Worm (Caenorhabditis elegans) whole organism, late embryonic: Measurements from ENCODE around the gene arf-1.

ENCODE experiments used
- C08G9.2 ChIP-seq: sonication (generic microtip); optimal IDR thresholded peaks from 2 replicates; lab custom pipeline; 2016; ENCODE audit warnings: mild to moderate bottlenecking, missing genetic modification characterization, moderate library complexity, missing compliant biosample characterization
- F13H6.1 ChIP-seq: sonication (generic microtip); optimal IDR thresholded peaks from 2 replicates; lab custom pipeline; 2016; ENCODE audit warnings: missing genetic modification characterization, missing compliant biosample characterization
- K09A11.1 ChIP-seq: sonication (generic microtip); optimal IDR thresholded peaks from 2 replicates; lab custom pipeline; 2017; ENCODE audit warnings: antibody characterized with exemption, mild to moderate bottlenecking, missing genetic modification characterization, missing compliant biosample characterization; ENCODE audit not compliant: insufficient read depth
- Y22D7AL.16 ChIP-seq: sonication (generic microtip); optimal IDR thresholded peaks from 2 replicates; lab custom pipeline; 2016; ENCODE audit warnings: missing genetic modification characterization, missing compliant biosample characterization
- ceh-14 ChIP-seq: sonication (generic microtip); optimal IDR thresholded peaks from 2 replicates; lab custom pipeline; 2016; ENCODE audit warnings: missing genotype, missing genetic modification characterization, missing compliant biosample characterization
- ceh-19 ChIP-seq: fragments of 200-800 bp; sonication (Bioruptor generic); optimal IDR thresholded peaks from 2 replicates; lab custom pipeline; 2018; ENCODE audit warnings: mild to moderate bottlenecking, missing genetic modification characterization, missing compliant biosample characterization
- ceh-2 ChIP-seq: sonication (generic microtip); optimal IDR thresholded peaks from 2 replicates; lab custom pipeline; 2016; ENCODE audit warnings: missing genotype, missing genetic modification characterization, missing compliant biosample characterization
- ceh-24 ChIP-seq: sonication (generic microtip); optimal IDR thresholded peaks from 2 replicates; lab custom pipeline; 2016; ENCODE audit warnings: mild to moderate bottlenecking, missing genetic modification characterization, missing compliant biosample characterization
- ceh-48 ChIP-seq: sonication (generic microtip); optimal IDR thresholded peaks from 2 replicates; lab custom pipeline; 2016; ENCODE audit warnings: missing genetic modification characterization, inconsistent platforms, missing compliant biosample characterization
- ceh-6 ChIP-seq: fragments of 200-800 bp; sonication (Bioruptor generic); optimal IDR thresholded peaks from 2 replicates; lab custom pipeline; 2018; ENCODE audit warnings: mild to moderate bottlenecking, missing genetic modification characterization, missing compliant biosample characterization
- ceh-9 ChIP-seq: sonication (generic microtip); optimal IDR thresholded peaks from 2 replicates; lab custom pipeline; 2016; ENCODE audit warnings: mild to moderate bottlenecking, missing genetic modification characterization, inconsistent platforms, missing compliant biosample characterization
- che-1 ChIP-seq: sonication (generic microtip); optimal IDR thresholded peaks from 2 replicates; lab custom pipeline; 2016; ENCODE audit warnings: mild to moderate bottlenecking, missing genetic modification characterization, missing compliant biosample characterization
- dve-1 ChIP-seq: sonication (generic microtip); optimal IDR thresholded peaks from 2 replicates; lab custom pipeline; 2017; ENCODE audit warnings: antibody characterized with exemption, mild to moderate bottlenecking, missing genetic modification characterization, missing compliant biosample characterization
- elt-2 ChIP-seq: sonication (generic microtip); optimal IDR thresholded peaks from 2 replicates; lab custom pipeline; 2016; ENCODE audit warnings: missing genetic modification reagents, missing genetic modification characterization, missing compliant biosample characterization
- eyg-1 ChIP-seq: sonication (generic microtip); optimal IDR thresholded peaks from 2 replicates; lab custom pipeline; 2016; ENCODE audit warnings: missing genotype, missing genetic modification characterization, missing compliant biosample characterization
- fax-1 ChIP-seq: sonication (generic microtip); optimal IDR thresholded peaks from 2 replicates; lab custom pipeline; 2016; ENCODE audit warnings: missing genotype, missing genetic modification characterization, missing compliant biosample characterization
- fkh-10 ChIP-seq: fragments of 150-350 bp; optimal IDR thresholded peaks from 2 replicates; lab custom pipeline; 2014; ENCODE audit warnings: missing biosample characterization, missing genetic modification reagents, missing genetic modification characterization
- fkh-6 ChIP-seq: sonication (generic microtip); optimal IDR thresholded peaks from 2 replicates; lab custom pipeline; 2016; ENCODE audit warnings: missing genetic modification characterization, missing compliant biosample characterization
- hlh-15 ChIP-seq: sonication (generic microtip); optimal IDR thresholded peaks from 2 replicates; lab custom pipeline; 2016; ENCODE audit warnings: missing genetic modification characterization, missing compliant biosample characterization
- hlh-8 ChIP-seq: sonication (generic microtip); optimal IDR thresholded peaks from 2 replicates; lab custom pipeline; 2016; ENCODE audit warnings: missing genotype, missing genetic modification characterization, missing compliant biosample characterization
- lim-6 ChIP-seq: sonication (generic microtip); optimal IDR thresholded peaks from 2 replicates; lab custom pipeline; 2016; ENCODE audit warnings: missing genetic modification characterization, missing compliant biosample characterization
- madf-2 ChIP-seq: sonication (generic microtip); optimal IDR thresholded peaks from 2 replicates; lab custom pipeline; 2017; ENCODE audit warnings: missing genetic modification characterization, missing compliant biosample characterization
- nhr-11 ChIP-seq: fragments of 150-350 bp; optimal IDR thresholded peaks from 2 replicates; lab custom pipeline; 2014; ENCODE audit warnings: missing biosample characterization, missing genetic modification characterization
- nhr-232 ChIP-seq: sonication (generic microtip); optimal IDR thresholded peaks from 2 replicates; lab custom pipeline; 2016; ENCODE audit warnings: missing genetic modification characterization, missing compliant biosample characterization
- npax-4 ChIP-seq: sonication (generic microtip); optimal IDR thresholded peaks from 2 replicates; lab custom pipeline; 2016; ENCODE audit warnings: missing genetic modification characterization, missing compliant biosample characterization
- odd-2 ChIP-seq: sonication (generic microtip); optimal IDR thresholded peaks from 2 replicates; lab custom pipeline; 2017; ENCODE audit warnings: antibody characterized with exemption, mild to moderate bottlenecking, missing genetic modification characterization, missing compliant biosample characterization
- pag-3 ChIP-seq: sonication (generic microtip); optimal IDR thresholded peaks from 2 replicates; lab custom pipeline; 2016; ENCODE audit warnings: missing compliant biosample characterization, missing genetic modification characterization, borderline replicate concordance
- pat-9 ChIP-seq: fragments of 200-800 bp; sonication (Bioruptor generic); optimal IDR thresholded peaks from 2 replicates; lab custom pipeline; 2018; ENCODE audit warnings: mild to moderate bottlenecking, missing genetic modification characterization, moderate library complexity, missing compliant biosample characterization
- pha-2 ChIP-seq: sonication (generic microtip); optimal IDR thresholded peaks from 2 replicates; lab custom pipeline; 2017; ENCODE audit warnings: mild to moderate bottlenecking, missing genetic modification characterization, missing compliant biosample characterization
- pha-4 ChIP-seq: fragments of 150-350 bp; optimal IDR thresholded peaks from 2 replicates; lab custom pipeline; 2018; ENCODE audit warnings: missing biosample characterization, missing genetic modification reagents, missing genetic modification characterization
- pqm-1 ChIP-seq: sonication (generic microtip); optimal IDR thresholded peaks from 2 replicates; lab custom pipeline; 2016; ENCODE audit warnings: missing genetic modification characterization, missing compliant biosample characterization
- pros-1 ChIP-seq: fragments of 150-350 bp; optimal IDR thresholded peaks from 2 replicates; lab custom pipeline; 2014; ENCODE audit warnings: missing biosample characterization, missing genetic modification reagents, missing genetic modification characterization
- ref-2 ChIP-seq: sonication (generic microtip); optimal IDR thresholded peaks from 2 replicates; lab custom pipeline; 2016; ENCODE audit warnings: missing genetic modification characterization, missing compliant biosample characterization
- rnt-1 ChIP-seq: sonication (generic microtip); optimal IDR thresholded peaks from 2 replicates; lab custom pipeline; 2016; ENCODE audit warnings: missing genetic modification characterization, missing compliant biosample characterization
- sdc-2 ChIP-seq: sonication (generic microtip); optimal IDR thresholded peaks from 2 replicates; lab custom pipeline; 2016; ENCODE audit warnings: missing genotype, missing genetic modification characterization, missing compliant biosample characterization
- sox-2 ChIP-seq: fragments of 200-800 bp; sonication (Bioruptor generic); IDR thresholded peaks from 2 replicates; pipeline ENCODE4 v1.3.6; 2022; ENCODE audit warnings: missing genetic modification reagents, missing genetic modification characterization, missing compliant biosample characterization
- syd-9 ChIP-seq: sonication (generic microtip); optimal IDR thresholded peaks from 2 replicates; lab custom pipeline; 2016; ENCODE audit warnings: mild to moderate bottlenecking, missing genetic modification characterization, moderate library complexity, missing compliant biosample characterization
- tbx-2 ChIP-seq: sonication (generic microtip); optimal IDR thresholded peaks from 2 replicates; lab custom pipeline; 2016; ENCODE audit warnings: missing genetic modification characterization, missing compliant biosample characterization
- tbx-7 ChIP-seq: sonication (generic microtip); optimal IDR thresholded peaks from 2 replicates; lab custom pipeline; 2016; ENCODE audit warnings: missing genotype, missing genetic modification characterization, missing compliant biosample characterization
- ttx-3 ChIP-seq: sonication (generic microtip); optimal IDR thresholded peaks from 2 replicates; lab custom pipeline; 2016; ENCODE audit warnings: missing genetic modification reagents, missing genetic modification characterization, missing compliant biosample characterization
- unc-3 ChIP-seq, 2 experiments: fragments of 200-800 bp in 1 of 2; sonication (Bioruptor generic) in 1 of 2; sonication (generic microtip) in 1 of 2; conservative IDR thresholded peaks in 1 of 2; optimal IDR thresholded peaks in 1 of 2; 2 replicates each; pipeline versions ENCODE4 v1.3.6 to Lab custom; 2016 to 2022; ENCODE audit warnings: missing compliant biosample characterization in 2 of 2, missing genetic modification characterization in 2 of 2, missing genetic modification reagents in 1 of 2
- unc-42 ChIP-seq: sonication (generic microtip); optimal IDR thresholded peaks from 2 replicates; lab custom pipeline; 2016; ENCODE audit warnings: missing genotype, missing genetic modification characterization, missing compliant biosample characterization
- unc-55 ChIP-seq: sonication (generic microtip); optimal IDR thresholded peaks from 2 replicates; lab custom pipeline; 2017; ENCODE audit warnings: missing biosample characterization, missing genetic modification reagents, missing genetic modification characterization
- unc-86 ChIP-seq: sonication (generic microtip); optimal IDR thresholded peaks from 2 replicates; lab custom pipeline; 2016; ENCODE audit warnings: missing genetic modification characterization, missing compliant biosample characterization

arf-1 gene

ce11 chrIII:5678935-5679334, 35.8 kb upstream of the arf-1 start, which contains the start of the genes ska-3 and rps-12 (continued):
- TF ChIP-seq pros-1 (tag; lab: Kevin White, UChicago) (peak; percentile 74), ceh-48 (peak; percentile 82), Y22D7AL.16 (no peak), lim-6 (tag; lab: Kevin White, UChicago) (no peak), pqm-1 (tag; lab: Kevin White, UChicago) (peak; percentile 34), ceh-19 (GFP tag; lab: Kevin White, UChicago) (no peak), elt-2 (tag; lab: Kevin White, UChicago) (peak; percentile 69), ceh-6 (GFP tag; lab: Kevin White, UChicago) (no peak), hlh-8 (peak; percentile 43), nhr-232 (tag; lab: Kevin White, UChicago) (no peak), eyg-1 (tag; lab: Kevin White, UChicago) (no peak), C08G9.2 (tag; lab: Kevin White, UChicago) (peak; percentile 35), ref-2 (peak; percentile 90), tbx-2 (tag; lab: Kevin White, UChicago) (peak; percentile 94), ttx-3 (tag; lab: Kevin White, UChicago) (peak; percentile 6), pha-2 (tag; lab: Kevin White, UChicago) (peak; percentile 55), tbx-7 (tag; lab: Kevin White, UChicago) (peak; percentile 41), ceh-9 (tag; lab: Kevin White, UChicago) (no peak), F13H6.1 (tag; lab: Kevin White, UChicago) (peak; percentile 21), sdc-2 (tag; lab: Kevin White, UChicago) (peak; percentile 28), ceh-14 (tag; lab: Kevin White, UChicago) (peak; percentile 62), unc-3 (GFP tag; conservative IDR thresholded peaks at IDR 0.05; lab: Robert Waterston, UW) (no peak), unc-3 (tag; optimal IDR thresholded peaks at IDR 0.05; lab: Kevin White, UChicago) (peak; percentile 56), fkh-10 (no peak), nhr-11 (tag; lab: Kevin White, UChicago) (peak; percentile 78), odd-2 (tag; lab: Kevin White, UChicago) (no peak), unc-55 (peak; percentile 74), fkh-6 (tag; lab: Kevin White, UChicago) (no peak), pag-3 (no peak), hlh-15 (no peak), pha-4 (tag; lab: Kevin White, UChicago) (no peak), syd-9 (tag; lab: Kevin White, UChicago) (peak; percentile 48), pat-9 (tag; lab: Kevin White, UChicago) (peak; percentile 58), rnt-1 (tag; lab: Kevin White, UChicago) (peak; percentile 87), ceh-24 (tag; lab: Kevin White, UChicago) (no peak), sox-2 (GFP tag; lab: Robert Waterston, UW) (peak; percentile 24; the same call in 1 of the 2 replicates), npax-4 (tag; lab: Kevin White, UChicago) (no peak), ceh-2 (tag; lab: Kevin White, UChicago) (peak; percentile 59), madf-2 (tag; lab: Kevin White, UChicago) (peak; percentile 56), unc-86 (tag; lab: Kevin White, UChicago) (peak; percentile 74), dve-1 (tag; lab: Kevin White, UChicago) (peak; percentile 95), unc-42 (tag; lab: Kevin White, UChicago) (peak; percentile 87), fax-1 (tag; lab: Kevin White, UChicago) (no peak), K09A11.1 (tag; lab: Kevin White, UChicago) (peak; percentile 52), che-1 (tag; lab: Kevin White, UChicago) (no peak)
- TF ChIP-seq, all 69 proteins: peak for 37
